Worm (Caenorhabditis elegans) whole organism, mixed stage, embryonic: ENCODE measurements around the gene spp-5.
"Not testable (repeated sequence)": the region's sequence is repeated elsewhere in the genome, so short reads cannot be mapped to it uniquely, and the experiment has no call there.

Source experiments
- M03D4.4 ChIP-seq: sonication (generic microtip); optimal IDR thresholded peaks from 2 replicates; lab custom pipeline; 2017; ENCODE audit warnings: mild to moderate bottlenecking, missing genetic modification characterization, missing compliant biosample characterization
- bed-3 ChIP-seq: fragments of 200-800 bp; sonication (Bioruptor generic); optimal IDR thresholded peaks from 3 replicates; lab custom pipeline; 2018; ENCODE audit warnings: mild to moderate bottlenecking, missing genetic modification characterization, moderate library complexity, missing compliant biosample characterization
- blmp-1 ChIP-seq: fragments of 150-350 bp; optimal IDR thresholded peaks from 2 replicates; lab custom pipeline; 2014; ENCODE audit warnings: missing biosample characterization, missing genetic modification characterization
- ceh-43 ChIP-seq: fragments of 200-800 bp; sonication (Bioruptor generic); optimal IDR thresholded peaks from 2 replicates; lab custom pipeline; 2018; ENCODE audit warnings: mild to moderate bottlenecking, missing genetic modification characterization, moderate library complexity, missing compliant biosample characterization
- ceh-83 ChIP-seq: fragments of 200-800 bp; sonication (Bioruptor generic); optimal IDR thresholded peaks from 2 replicates; lab custom pipeline; 2018; ENCODE audit warnings: mild to moderate bottlenecking, missing genetic modification characterization, missing compliant biosample characterization
- ces-1 ChIP-seq: fragments of 150-350 bp; optimal IDR thresholded peaks from 2 replicates; lab custom pipeline; 2014; ENCODE audit warnings: missing biosample characterization, missing genetic modification reagents, missing genetic modification characterization
- elt-1 ChIP-seq: sonication (generic microtip); optimal IDR thresholded peaks from 2 replicates; lab custom pipeline; 2017; ENCODE audit warnings: missing genetic modification characterization, mild to moderate bottlenecking, missing compliant biosample characterization, antibody characterized with exemption, moderate library complexity, borderline replicate concordance; ENCODE audit not compliant: insufficient read depth
- elt-3 ChIP-seq: fragments of 150-350 bp; optimal IDR thresholded peaks from 2 replicates; lab custom pipeline; 2014; ENCODE audit warnings: missing biosample characterization, missing genetic modification characterization
- flh-1 ChIP-seq: fragments of 200-800 bp; sonication (Bioruptor generic); optimal IDR thresholded peaks from 2 replicates; lab custom pipeline; 2018; ENCODE audit warnings: mild to moderate bottlenecking, missing genetic modification characterization, moderate library complexity, missing compliant biosample characterization
- hlh-1 ChIP-seq: fragments of 150-350 bp; optimal IDR thresholded peaks from 2 replicates; lab custom pipeline; 2014; ENCODE audit warnings: missing biosample characterization, missing genetic modification reagents, missing genetic modification characterization
- lin-13 ChIP-seq: fragments of 150-350 bp; optimal IDR thresholded peaks from 2 replicates; lab custom pipeline; 2014; ENCODE audit warnings: missing biosample characterization, missing genetic modification characterization
- lin-32 ChIP-seq: fragments of 200-800 bp; sonication (Bioruptor generic); optimal IDR thresholded peaks from 2 replicates; lab custom pipeline; 2018; ENCODE audit warnings: mild to moderate bottlenecking, missing genetic modification characterization, missing compliant biosample characterization
- lsy-2 ChIP-seq: fragments of 150-350 bp; optimal IDR thresholded peaks from 2 replicates; lab custom pipeline; 2014; ENCODE audit warnings: missing biosample characterization, missing genetic modification characterization
- mab-5 ChIP-seq: fragments of 150-350 bp; optimal IDR thresholded peaks from 2 replicates; lab custom pipeline; 2014; ENCODE audit warnings: missing biosample characterization, missing genetic modification characterization
- mep-1 ChIP-seq: fragments of 150-350 bp; optimal IDR thresholded peaks from 2 replicates; lab custom pipeline; 2017; ENCODE audit warnings: missing biosample characterization, missing genetic modification reagents, missing genetic modification characterization, inconsistent platforms
- mls-2 ChIP-seq: sonication (generic microtip); optimal IDR thresholded peaks from 2 replicates; lab custom pipeline; 2016; ENCODE audit warnings: mild to moderate bottlenecking, missing genetic modification characterization, moderate library complexity, missing compliant biosample characterization
- nhr-12 ChIP-seq: fragments of 150-350 bp; optimal IDR thresholded peaks from 2 replicates; lab custom pipeline; 2014; ENCODE audit warnings: missing biosample characterization, missing genetic modification characterization
- nhr-2 ChIP-seq: fragments of 150-350 bp; optimal IDR thresholded peaks from 2 replicates; lab custom pipeline; 2014; ENCODE audit warnings: missing biosample characterization, missing genetic modification characterization
- nhr-237 ChIP-seq: fragments of 150-350 bp; optimal IDR thresholded peaks from 2 replicates; lab custom pipeline; 2014; ENCODE audit warnings: missing biosample characterization, missing genetic modification characterization
- nhr-28 ChIP-seq: fragments of 150-350 bp; optimal IDR thresholded peaks from 2 replicates; lab custom pipeline; 2014; ENCODE audit warnings: missing biosample characterization, missing genetic modification characterization
- nhr-76 ChIP-seq: sonication (generic microtip); optimal IDR thresholded peaks from 2 replicates; lab custom pipeline; 2017; ENCODE audit warnings: missing biosample characterization, missing genetic modification characterization
- pha-4 ChIP-seq: fragments of 150-350 bp; optimal IDR thresholded peaks from 2 replicates; lab custom pipeline; 2018; ENCODE audit warnings: missing biosample characterization, missing genetic modification reagents, missing genetic modification characterization
- sem-2 ChIP-seq: fragments of 200-800 bp; sonication (Bioruptor generic); optimal IDR thresholded peaks from 2 replicates; lab custom pipeline; 2018; ENCODE audit warnings: mild to moderate bottlenecking, missing genetic modification characterization, missing compliant biosample characterization
- tbx-8 ChIP-seq: fragments of 200-800 bp; sonication (Bioruptor generic); optimal IDR thresholded peaks from 2 replicates; lab custom pipeline; 2018; ENCODE audit warnings: mild to moderate bottlenecking, missing genetic modification characterization, moderate library complexity, missing compliant biosample characterization
- unc-120 ChIP-seq: sonication (generic microtip); optimal IDR thresholded peaks from 2 replicates; lab custom pipeline; 2017; ENCODE audit warnings: missing genetic modification characterization, missing compliant biosample characterization; ENCODE audit not compliant: poor library complexity, severe bottlenecking
- unc-39 ChIP-seq: fragments of 150-350 bp; optimal IDR thresholded peaks from 2 replicates; lab custom pipeline; 2014; ENCODE audit warnings: missing biosample characterization, missing genetic modification characterization
- unc-62 ChIP-seq: fragments of 150-350 bp; optimal IDR thresholded peaks from 2 replicates; lab custom pipeline; 2014; ENCODE audit warnings: missing biosample characterization, missing genetic modification reagents, missing genetic modification characterization
- ztf-11 ChIP-seq: fragments of 150-350 bp; optimal IDR thresholded peaks from 2 replicates; lab custom pipeline; 2014; ENCODE audit warnings: missing biosample characterization, missing genetic modification characterization

spp-5 gene

DNA sequence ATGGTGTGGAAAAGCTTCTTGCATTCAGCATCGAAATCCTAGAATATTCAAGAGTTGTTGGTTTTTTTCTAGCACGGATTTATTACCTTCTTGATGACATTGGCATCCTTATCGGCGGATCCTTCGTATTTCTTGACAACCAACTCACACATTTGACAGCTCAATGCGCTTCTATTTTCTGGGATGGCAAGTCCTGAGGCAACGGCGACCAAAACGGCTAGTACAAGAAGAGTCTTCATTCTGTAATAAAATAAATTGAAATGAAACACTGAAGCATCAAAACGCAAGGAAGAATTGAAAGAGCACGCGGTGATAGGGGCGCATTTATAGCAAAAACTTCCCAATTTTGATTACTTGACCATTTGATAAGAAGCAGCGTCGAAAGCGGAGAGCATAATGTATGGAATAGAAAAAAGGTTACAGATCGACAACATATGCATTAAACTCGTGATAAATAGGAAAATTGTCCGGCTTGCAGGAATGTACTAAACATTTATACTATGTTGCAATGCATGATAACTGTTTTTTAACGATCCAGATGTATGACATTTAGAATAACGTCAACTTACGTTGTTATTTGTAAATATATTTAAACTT, at the start of gene spp-5:
Gene spp-5 (minus strand): TSS at position 240 of the 597 bp plus-strand sequence.
- TF ChIP-seq lin-13 (tag; lab: Kevin White, UChicago): no peak
- TF ChIP-seq nhr-76 (tag; lab: Kevin White, UChicago): no peak
- no peak for TF ChIP-seq ceh-43 (GFP tag; lab: Kevin White, UChicago)
- TF ChIP-seq unc-62 (GFP tag; lab: Kevin White, UChicago): no peak
- TF ChIP-seq flh-1: no peak
- TF ChIP-seq unc-39 (tag; lab: Kevin White, UChicago): no peak
- TF ChIP-seq sem-2 (GFP tag; lab: Kevin White, UChicago): no peak
- no peak for TF ChIP-seq mab-5 (tag; lab: Kevin White, UChicago)
- no peak for TF ChIP-seq blmp-1 (tag; lab: Kevin White, UChicago)
- no peak for TF ChIP-seq hlh-1 (tag; lab: Kevin White, UChicago)
- TF ChIP-seq bed-3: no peak
- TF ChIP-seq nhr-28 (tag; lab: Kevin White, UChicago): no peak
- TF ChIP-seq nhr-2 (tag; lab: Kevin White, UChicago): no peak
- no peak for TF ChIP-seq mls-2 (tag; lab: Kevin White, UChicago)
- TF ChIP-seq mep-1 (tag; lab: Kevin White, UChicago): no peak
- TF ChIP-seq pha-4: no peak
- no peak for TF ChIP-seq ceh-83
- TF ChIP-seq nhr-12 (tag; lab: Kevin White, UChicago): no peak
- TF ChIP-seq, all 35 proteins: peak for 0

DNA sequence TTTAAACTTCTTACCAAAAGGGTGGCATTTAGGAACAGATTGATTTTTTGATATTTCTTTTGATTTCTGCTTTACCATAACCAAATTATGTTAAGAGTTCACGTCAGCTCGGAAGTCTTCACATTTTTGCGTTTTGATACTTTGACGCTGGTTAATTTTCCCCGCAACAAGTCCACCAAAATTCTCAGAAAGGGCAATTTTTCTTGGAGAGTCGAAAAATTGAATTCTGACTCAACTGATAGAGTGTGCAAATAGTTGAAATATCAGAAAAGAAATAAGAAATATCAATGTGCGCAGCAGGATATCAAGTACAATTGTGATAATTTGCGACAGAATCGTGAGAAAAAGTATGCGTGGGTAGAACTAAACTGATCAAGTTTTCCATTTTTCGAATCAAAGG, 49.6 kb upstream of the spp-5 start:
- TF ChIP-seq elt-1 (tag; lab: Kevin White, UChicago) (no peak), mls-2 (tag; lab: Kevin White, UChicago) (no peak), lin-32 (GFP tag; lab: Kevin White, UChicago) (no peak), ces-1 (no peak), lin-13 (tag; lab: Kevin White, UChicago) (no peak), elt-3 (tag; lab: Kevin White, UChicago) (no peak), unc-120 (tag; lab: Kevin White, UChicago) (no peak), tbx-8 (GFP tag; lab: Kevin White, UChicago) (no peak), nhr-237 (tag; lab: Kevin White, UChicago) (no peak), lsy-2 (no peak), unc-62 (GFP tag; lab: Kevin White, UChicago) (no peak), nhr-12 (tag; lab: Kevin White, UChicago) (no peak), hlh-1 (tag; lab: Kevin White, UChicago) (no peak), ceh-83 (no peak), nhr-76 (tag; lab: Kevin White, UChicago) (no peak), blmp-1 (tag; lab: Kevin White, UChicago) (no peak), flh-1 (no peak), mab-5 (tag; lab: Kevin White, UChicago) (no peak), M03D4.4 (tag; lab: Kevin White, UChicago) (no peak)

DNA sequence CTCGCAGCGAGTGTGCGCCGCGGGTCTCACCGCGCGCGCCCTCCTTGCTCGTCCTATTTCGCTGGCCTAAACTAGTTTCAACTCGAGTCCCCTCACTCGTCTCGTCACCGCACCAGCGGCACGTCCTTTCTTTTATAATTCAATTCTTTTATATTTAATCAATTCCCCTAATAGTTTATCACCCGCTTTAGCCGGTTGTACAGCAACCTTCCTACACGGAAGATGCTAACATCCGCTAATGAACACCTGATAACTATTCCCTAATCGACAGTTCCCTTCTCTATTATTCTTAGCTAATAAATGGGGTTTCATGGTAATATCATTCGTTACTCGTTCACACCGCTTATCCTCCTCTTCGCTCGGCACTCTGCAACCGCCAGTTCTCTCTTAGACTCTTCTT, 45.1 kb upstream of the spp-5 start, which contains the start of gene C56G3.2:
Gene C56G3.2 (plus strand): TSS at position 301 of the 400 bp plus-strand sequence.
- TF ChIP-seq mab-5 (tag; lab: Kevin White, UChicago); pha-4; M03D4.4 (tag; lab: Kevin White, UChicago): not testable (repeated sequence)

DNA sequence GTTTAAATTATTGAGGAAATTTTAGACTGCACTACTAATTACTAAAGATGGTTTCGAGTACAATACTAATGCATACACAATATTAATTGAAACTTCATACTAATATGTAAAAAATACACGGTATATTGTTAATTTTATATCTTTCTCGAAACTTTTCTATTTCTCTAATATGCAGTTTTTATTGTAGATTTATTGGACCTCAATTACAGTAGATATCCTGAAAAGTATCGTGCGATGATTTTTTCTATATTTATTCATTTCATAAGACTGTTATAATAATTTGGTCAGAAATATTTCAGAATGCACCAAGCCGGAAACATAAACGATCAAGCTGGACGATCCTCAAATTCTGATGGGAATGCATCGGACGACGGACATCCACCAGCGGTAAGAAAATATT, 23.6 kb upstream of the spp-5 start, which contains the start of gene C07D8.5:
Gene C07D8.5 (plus strand): TSS at position 301 of the 400 bp plus-strand sequence.
- no peak for TF ChIP-seq lin-32 (GFP tag; lab: Kevin White, UChicago)
- TF ChIP-seq mls-2 (tag; lab: Kevin White, UChicago): no peak
- TF ChIP-seq mab-5 (tag; lab: Kevin White, UChicago): no peak
- TF ChIP-seq unc-62 (GFP tag; lab: Kevin White, UChicago): no peak
- no peak for TF ChIP-seq ces-1

DNA sequence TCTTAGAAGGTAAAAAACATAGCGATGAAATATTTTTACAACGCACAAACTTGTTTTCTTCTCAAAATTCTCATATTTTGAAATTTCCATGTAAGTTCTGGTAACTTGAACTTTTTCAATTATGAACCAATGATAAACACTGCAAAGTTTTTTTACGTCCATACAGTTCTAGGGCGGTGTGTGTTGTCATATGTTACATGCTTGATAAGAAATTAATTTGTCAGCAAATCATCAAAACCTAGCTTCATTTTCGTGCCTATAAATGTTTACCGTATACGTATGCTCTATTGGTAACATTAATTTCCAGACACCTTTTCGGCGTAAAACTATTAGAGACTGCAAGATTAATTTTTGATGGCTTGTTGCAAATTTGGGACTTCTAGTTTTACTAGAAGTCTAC, 23.1 kb upstream of the spp-5 start:
- TF ChIP-seq nhr-76 (tag; lab: Kevin White, UChicago) (no peak), ztf-11 (tag; lab: Kevin White, UChicago) (no peak), elt-1 (tag; lab: Kevin White, UChicago) (no peak)
- TF ChIP-seq, all 35 proteins: peak for 0
